Worm (Caenorhabditis elegans) whole organism, young adult: ENCODE results near the gene T05B4.8.

ENCODE experiments used
- F23B12.7 ChIP-seq: sonication (generic microtip); optimal IDR thresholded peaks from 2 replicates; lab custom pipeline; 2017; ENCODE audit warnings: missing genetic modification characterization, mild to moderate bottlenecking, missing compliant biosample characterization, antibody characterized with exemption, moderate library complexity; ENCODE audit not compliant: insufficient read depth
- F37B4.10 ChIP-seq: fragments of 200-800 bp; sonication (Bioruptor generic); IDR thresholded peaks from 2 replicates; pipeline ENCODE4 v1.3.6; 2022; ENCODE audit warnings: missing genetic modification characterization, missing compliant biosample characterization
- K12H6.12 ChIP-seq: fragments of 200-800 bp; sonication (Bioruptor generic); optimal IDR thresholded peaks from 2 replicates; lab custom pipeline; 2018; ENCODE audit warnings: mild to moderate bottlenecking, missing genetic modification characterization, missing compliant biosample characterization
- Y53F4B.3 ChIP-seq: fragments of 200-800 bp; sonication (Bioruptor generic); IDR thresholded peaks from 2 replicates; pipeline ENCODE4 v1.3.6; 2022; ENCODE audit warnings: missing genetic modification reagents, missing genetic modification characterization, missing compliant biosample characterization
- ama-1 ChIP-seq, 3 experiments: fragments of 150-350 bp in 1 of 3; sonication (generic microtip) in 2 of 3; optimal IDR thresholded peaks; 2 replicates each; lab custom pipeline; 2014 to 2018; ENCODE audit warnings: missing biosample characterization in 2 of 3, missing genetic modification characterization in 2 of 3, missing genetic modification reagents in 2 of 3
- attf-6 ChIP-seq: fragments of 200-800 bp; sonication (Bioruptor generic); IDR thresholded peaks from 2 replicates; pipeline ENCODE4 v1.3.6; 2022; ENCODE audit warnings: missing genetic modification reagents, missing genetic modification characterization, missing compliant biosample characterization
- hsf-1 ChIP-seq: fragments of 200-800 bp; sonication (Bioruptor generic); IDR thresholded peaks from 2 replicates; pipeline ENCODE4 v1.3.6; 2022; ENCODE audit warnings: missing genetic modification reagents, missing genetic modification characterization, missing compliant biosample characterization
- nfyb-1 ChIP-seq: fragments of 200-800 bp; sonication (Bioruptor generic); IDR thresholded peaks from 2 replicates; pipeline ENCODE4 v1.3.6; 2022; ENCODE audit warnings: missing genetic modification reagents, missing genetic modification characterization, missing compliant biosample characterization
- rpc-1 ChIP-seq, 2 experiments: fragments of 150-350 bp in 1 of 2; sonication (generic microtip) in 1 of 2; optimal IDR thresholded peaks; 2 replicates each; lab custom pipeline; 2014 to 2018; ENCODE audit warnings: missing biosample characterization in 1 of 2, missing genetic modification characterization in 1 of 2, missing genetic modification reagents in 1 of 2, missing genotype in 1 of 2
- snpc-1.3 ChIP-seq: sonication (generic microtip); optimal IDR thresholded peaks from 2 replicates; lab custom pipeline; 2017; ENCODE audit warnings: missing genetic modification characterization, mild to moderate bottlenecking, missing compliant biosample characterization, antibody characterized with exemption, moderate library complexity, missing genotype, missing genetic modification reagents; ENCODE audit not compliant: insufficient read depth
- zfh-2 ChIP-seq: fragments of 200-800 bp; sonication (Bioruptor generic); conservative IDR thresholded peaks from 2 replicates; pipeline ENCODE4 v1.3.6; 2022; ENCODE audit warnings: missing genetic modification reagents, missing genetic modification characterization, missing compliant biosample characterization
- ztf-26 ChIP-seq: sonication (generic microtip); optimal IDR thresholded peaks from 2 replicates; lab custom pipeline; 2017; ENCODE audit warnings: missing genetic modification characterization, missing compliant biosample characterization

- TF ChIP-seq snpc-1.3 (tag; lab: Kevin White, UChicago) (no peak), zfh-2 (GFP tag; lab: Robert Waterston, UW) (peak; percentile 59), attf-6 (no peak), ama-1 (optimal IDR thresholded peaks at IDR 0.05; lab: Kevin White, UChicago) (no peak), ama-1 (GFP tag; optimal IDR thresholded peaks at IDR 0.05; lab: Kevin White, UChicago) (no peak), F23B12.7 (tag; lab: Kevin White, UChicago) (no peak), nfyb-1 (GFP tag; lab: Robert Waterston, UW) (no peak), hsf-1 (GFP tag; lab: Robert Waterston, UW) (no peak), F37B4.10 (GFP tag; lab: Robert Waterston, UW) (no peak), ztf-26 (tag; lab: Kevin White, UChicago) (no peak), Y53F4B.3 (GFP tag; lab: Robert Waterston, UW) (no peak), K12H6.12 (tag; lab: Kevin White, UChicago) (no peak), rpc-1 (optimal IDR thresholded peaks at IDR 0.05; lab: Kevin White, UChicago) (no peak), rpc-1 (tag; optimal IDR thresholded peaks at IDR 0.05; lab: Kevin White, UChicago) (no peak)
Measured at ce11 chrV:4151400-4151799, 35.4 kb upstream of the T05B4.8 start.
